Worm (Caenorhabditis elegans): ENCODE data around the gene R31.2.

- TF ChIP-seq him-1 (tag; optimal IDR thresholded peaks at IDR 0.05) (no peak), W03F9.2 (tag; optimal IDR thresholded peaks at IDR 0.05) (no peak)
Measured at ce11 chrV:11951227-11951626, 33.9 kb downstream of the R31.2 start.

Data from whole organism, L4/young adult.